Worm (Caenorhabditis elegans) whole organism, L3 larva: Measurements from ENCODE around the gene set-4.

Experiments used
- ceh-82 ChIP-seq: fragments of 150-350 bp; optimal IDR thresholded peaks from 2 replicates; lab custom pipeline; 2014; ENCODE audit warnings: missing biosample characterization, missing genetic modification characterization
- elt-2 ChIP-seq: sonication (generic microtip); optimal IDR thresholded peaks from 2 replicates; lab custom pipeline; 2016; ENCODE audit warnings: missing genetic modification reagents, mild to moderate bottlenecking, missing genetic modification characterization, missing compliant biosample characterization
- elt-3 ChIP-seq, 3 experiments: fragments of 150-350 bp in 1 of 3; sonication (generic microtip) in 2 of 3; optimal IDR thresholded peaks; 2 replicates in 2 of 3; 4 replicates in 1 of 3; lab custom pipeline; 2014 to 2017; ENCODE audit warnings: missing biosample characterization in 3 of 3, missing genetic modification characterization in 3 of 3
- fos-1 ChIP-seq: fragments of 150-350 bp; optimal IDR thresholded peaks from 2 replicates; lab custom pipeline; 2014; ENCODE audit warnings: missing biosample characterization, missing genetic modification characterization
- jun-1 ChIP-seq: fragments of 150-350 bp; optimal IDR thresholded peaks from 2 replicates; lab custom pipeline; 2014; ENCODE audit warnings: missing biosample characterization, missing genetic modification reagents, missing genetic modification characterization
- lin-39 ChIP-seq: fragments of 150-350 bp; optimal IDR thresholded peaks from 2 replicates; lab custom pipeline; 2018; ENCODE audit warnings: missing biosample characterization, missing genetic modification reagents, missing genetic modification characterization
- nhr-28 ChIP-seq: fragments of 150-350 bp; optimal IDR thresholded peaks from 2 replicates; lab custom pipeline; 2014; ENCODE audit warnings: missing biosample characterization, missing genetic modification characterization
- skn-1 ChIP-seq: fragments of 150-350 bp; optimal IDR thresholded peaks from 2 replicates; lab custom pipeline; 2014; ENCODE audit warnings: missing biosample characterization, missing genetic modification characterization
- unc-62 ChIP-seq: fragments of 150-350 bp; sonication (generic microtip); optimal IDR thresholded peaks from 4 replicates; lab custom pipeline; 2014; ENCODE audit warnings: missing biosample characterization, missing genetic modification reagents, missing genetic modification characterization

ce11 chrII:6327317-6327716 is 3.8 kb downstream of the set-4 start:
- TF ChIP-seq jun-1 (tag; lab: Kevin White, UChicago): peak; percentile 70
- peak; percentile 39 for TF ChIP-seq skn-1
- TF ChIP-seq fos-1 (tag; lab: Kevin White, UChicago): no peak
- TF ChIP-seq lin-39 (tag; lab: Kevin White, UChicago): no peak
- TF ChIP-seq elt-2 (tag; lab: Kevin White, UChicago): peak; percentile 99
- TF ChIP-seq nhr-28 (tag; lab: Kevin White, UChicago): no peak
- TF ChIP-seq ceh-82 (tag; lab: Kevin White, UChicago): no peak
- no peak for TF ChIP-seq elt-3 (tag; optimal IDR thresholded peaks at IDR 0.05; lab: Kevin White, UChicago)
- no peak for TF ChIP-seq unc-62 (GFP tag; lab: Kevin White, UChicago)
